Fruit fly (Drosophila melanogaster) Kc167 (cell line): ENCODE data around the gene Pax.

ENCODE experiments used
- h ChIP-seq: fragments of >200 bp; optimal IDR thresholded peaks from 3 replicates; lab custom pipeline; 2018; ENCODE audit warnings: missing external identifiers
- insv ChIP-seq: fragments of >200 bp; optimal IDR thresholded peaks from 3 replicates; lab custom pipeline; 2018; ENCODE audit warnings: missing external identifiers

dm6 chr2L:19425105-19425504 lies 1.3 kb downstream of the Pax start:
- no peak for TF ChIP-seq h (lab: Kevin White, UChicago)
- TF ChIP-seq insv, result no peak
